Worm (Caenorhabditis elegans) whole organism, midembryonic: ENCODE measurements around the gene K01C8.2.

Source experiments
- T22C8.4 ChIP-seq: fragments of 200-800 bp; sonication (Bioruptor generic); IDR thresholded peaks from 2 replicates; pipeline ENCODE4 v1.3.6; 2022; ENCODE audit warnings: missing genetic modification characterization, missing compliant biosample characterization
- cog-1 ChIP-seq: sonication (generic microtip); optimal IDR thresholded peaks from 2 replicates; lab custom pipeline; 2016; ENCODE audit warnings: missing genetic modification characterization, missing compliant biosample characterization
- flt-1 ChIP-seq: fragments of 200-800 bp; sonication (Bioruptor generic); IDR thresholded peaks from 2 replicates; pipeline ENCODE4 v1.3.6; 2022; ENCODE audit warnings: missing genetic modification characterization, missing compliant biosample characterization
- klf-2 ChIP-seq: fragments of 200-800 bp; sonication (Bioruptor generic); conservative IDR thresholded peaks from 2 replicates; pipeline ENCODE4 v1.3.6; 2022; ENCODE audit warnings: missing genetic modification reagents, missing genetic modification characterization, missing compliant biosample characterization
- med-1 ChIP-seq: sonication (generic microtip); optimal IDR thresholded peaks from 2 replicates; lab custom pipeline; 2017; ENCODE audit warnings: missing genetic modification characterization, mild to moderate bottlenecking, missing compliant biosample characterization, antibody characterized with exemption, missing genetic modification reagents; ENCODE audit not compliant: insufficient read depth
- ref-1 ChIP-seq: fragments of 200-800 bp; sonication (Bioruptor generic); conservative IDR thresholded peaks from 2 replicates; pipeline ENCODE4 v1.3.6; 2022; ENCODE audit warnings: missing genetic modification reagents, missing genetic modification characterization, missing compliant biosample characterization
- tab-1 ChIP-seq: fragments of 200-800 bp; sonication (Bioruptor generic); IDR thresholded peaks from 2 replicates; pipeline ENCODE4 v1.3.6; 2022; ENCODE audit warnings: missing genetic modification characterization, missing compliant biosample characterization
- ztf-23 ChIP-seq: fragments of 200-800 bp; sonication (Bioruptor generic); IDR thresholded peaks from 2 replicates; pipeline ENCODE4 v1.3.6; 2022; ENCODE audit warnings: missing genetic modification reagents, missing genetic modification characterization, missing compliant biosample characterization
- ztf-29 ChIP-seq: fragments of 200-800 bp; sonication (Bioruptor generic); IDR thresholded peaks from 2 replicates; pipeline ENCODE4 v1.3.6; 2022; ENCODE audit warnings: missing genetic modification reagents, missing genetic modification characterization, missing compliant biosample characterization

The K01C8.2 gene

ce11 chrII:8269351-8269750, at the start of gene K01C8.2:
Gene K01C8.2, minus strand, starts transcription at chrII:8269451.
- no peak for TF ChIP-seq klf-2 (GFP tag; lab: Robert Waterston, UW)
- no peak for TF ChIP-seq med-1 (GFP tag; lab: Kevin White, UChicago)
- TF ChIP-seq T22C8.4: no peak
- no peak for TF ChIP-seq ztf-23 (GFP tag; lab: Robert Waterston, UW)
- TF ChIP-seq cog-1 (tag; lab: Kevin White, UChicago): no peak
- no peak for TF ChIP-seq ztf-29
- TF ChIP-seq tab-1 (GFP tag; lab: Robert Waterston, UW): no peak
- no peak for TF ChIP-seq ref-1 (GFP tag; lab: Robert Waterston, UW)
- no peak for TF ChIP-seq flt-1 (GFP tag; lab: Robert Waterston, UW)

ce11 chrII:8316701-8317100, 47.5 kb upstream of the K01C8.2 start:
- TF ChIP-seq tab-1 (GFP tag; lab: Robert Waterston, UW) (no peak), klf-2 (GFP tag; lab: Robert Waterston, UW) (no peak), med-1 (GFP tag; lab: Kevin White, UChicago) (no peak), cog-1 (tag; lab: Kevin White, UChicago) (no peak), flt-1 (GFP tag; lab: Robert Waterston, UW) (no peak), ztf-29 (no peak), T22C8.4 (no peak), ztf-23 (GFP tag; lab: Robert Waterston, UW) (no peak), ref-1 (GFP tag; lab: Robert Waterston, UW) (no peak)

ce11 chrII:8314768-8315167, 45.5 kb upstream of the K01C8.2 start:
- TF ChIP-seq T22C8.4: no peak
- TF ChIP-seq cog-1 (tag; lab: Kevin White, UChicago): no peak
- no peak for TF ChIP-seq flt-1 (GFP tag; lab: Robert Waterston, UW)
- no peak for TF ChIP-seq ztf-29
- TF ChIP-seq klf-2 (GFP tag; lab: Robert Waterston, UW): no peak
- no peak for TF ChIP-seq ref-1 (GFP tag; lab: Robert Waterston, UW)
- TF ChIP-seq tab-1 (GFP tag; lab: Robert Waterston, UW): no peak
- TF ChIP-seq ztf-23 (GFP tag; lab: Robert Waterston, UW): no peak
- TF ChIP-seq med-1 (GFP tag; lab: Kevin White, UChicago): no peak

- TF ChIP-seq tab-1 (GFP tag; lab: Robert Waterston, UW): no peak
- no peak for TF ChIP-seq med-1 (GFP tag; lab: Kevin White, UChicago)
- no peak for TF ChIP-seq flt-1 (GFP tag; lab: Robert Waterston, UW)
- no peak for TF ChIP-seq ref-1 (GFP tag; lab: Robert Waterston, UW)
- no peak for TF ChIP-seq ztf-23 (GFP tag; lab: Robert Waterston, UW)
Measured at ce11 chrII:8312012-8312411, 42.8 kb upstream of the K01C8.2 start.

ce11 chrII:8311484-8311883, 42.2 kb upstream of the K01C8.2 start:
- TF ChIP-seq med-1 (GFP tag; lab: Kevin White, UChicago): no peak
- TF ChIP-seq ztf-23 (GFP tag; lab: Robert Waterston, UW): no peak
- TF ChIP-seq flt-1 (GFP tag; lab: Robert Waterston, UW): no peak
- TF ChIP-seq ztf-29: no peak
- TF ChIP-seq tab-1 (GFP tag; lab: Robert Waterston, UW): no peak
- no peak for TF ChIP-seq T22C8.4
- no peak for TF ChIP-seq klf-2 (GFP tag; lab: Robert Waterston, UW)

- TF ChIP-seq ztf-29 (no peak), med-1 (GFP tag; lab: Kevin White, UChicago) (no peak), ztf-23 (GFP tag; lab: Robert Waterston, UW) (no peak), flt-1 (GFP tag; lab: Robert Waterston, UW) (no peak), cog-1 (tag; lab: Kevin White, UChicago) (no peak), tab-1 (GFP tag; lab: Robert Waterston, UW) (no peak), ref-1 (GFP tag; lab: Robert Waterston, UW) (no peak), klf-2 (GFP tag; lab: Robert Waterston, UW) (no peak)
Measured at ce11 chrII:8308314-8308713, 39.1 kb upstream of the K01C8.2 start.

- TF ChIP-seq ztf-29 (no peak), ztf-23 (GFP tag; lab: Robert Waterston, UW) (no peak), med-1 (GFP tag; lab: Kevin White, UChicago) (no peak), tab-1 (GFP tag; lab: Robert Waterston, UW) (no peak), cog-1 (tag; lab: Kevin White, UChicago) (no peak)
Measured at ce11 chrII:8295296-8295695, 26.0 kb upstream of the K01C8.2 start, which contains the start of gene nlp-55. Gene nlp-55, minus strand, starts transcription at chrII:8295396.

- TF ChIP-seq ztf-23 (GFP tag; lab: Robert Waterston, UW) (no peak), klf-2 (GFP tag; lab: Robert Waterston, UW) (no peak), ztf-29 (no peak), cog-1 (tag; lab: Kevin White, UChicago) (no peak), ref-1 (GFP tag; lab: Robert Waterston, UW) (no peak), flt-1 (GFP tag; lab: Robert Waterston, UW) (no peak), T22C8.4 (no peak), tab-1 (GFP tag; lab: Robert Waterston, UW) (no peak), med-1 (GFP tag; lab: Kevin White, UChicago) (no peak)
Measured at ce11 chrII:8283158-8283717, 14.0 kb upstream of the K01C8.2 start, which contains the start of the genes nst-1 and cct-4. Gene nst-1, minus strand, starts transcription at chrII:8283208. Gene cct-4, plus strand, starts transcription at chrII:8283667.

- TF ChIP-seq tab-1 (GFP tag; lab: Robert Waterston, UW) (no peak), med-1 (GFP tag; lab: Kevin White, UChicago) (no peak), ref-1 (GFP tag; lab: Robert Waterston, UW) (no peak), ztf-23 (GFP tag; lab: Robert Waterston, UW) (no peak), T22C8.4 (no peak), klf-2 (GFP tag; lab: Robert Waterston, UW) (no peak), ztf-29 (no peak), cog-1 (tag; lab: Kevin White, UChicago) (no peak), flt-1 (GFP tag; lab: Robert Waterston, UW) (no peak)
Measured at ce11 chrII:8278415-8278814, 9.2 kb upstream of the K01C8.2 start, which contains the start of the genes mrpl-10 and clec-142. Gene mrpl-10, minus strand, starts transcription at chrII:8278515. Gene clec-142, plus strand, starts transcription at chrII:8278678.
